Worm (Caenorhabditis elegans) whole organism, midembryonic: ENCODE results near the gene mca-1.

ENCODE experiments used
- T22C8.4 ChIP-seq: fragments of 200-800 bp; sonication (Bioruptor generic); IDR thresholded peaks from 2 replicates; pipeline ENCODE4 v1.3.6; 2022; ENCODE audit warnings: missing genetic modification characterization, missing compliant biosample characterization
- cog-1 ChIP-seq: sonication (generic microtip); optimal IDR thresholded peaks from 2 replicates; lab custom pipeline; 2016; ENCODE audit warnings: missing genetic modification characterization, missing compliant biosample characterization
- flt-1 ChIP-seq: fragments of 200-800 bp; sonication (Bioruptor generic); IDR thresholded peaks from 2 replicates; pipeline ENCODE4 v1.3.6; 2022; ENCODE audit warnings: missing genetic modification characterization, missing compliant biosample characterization
- klf-2 ChIP-seq: fragments of 200-800 bp; sonication (Bioruptor generic); conservative IDR thresholded peaks from 2 replicates; pipeline ENCODE4 v1.3.6; 2022; ENCODE audit warnings: missing genetic modification reagents, missing genetic modification characterization, missing compliant biosample characterization
- med-1 ChIP-seq: sonication (generic microtip); optimal IDR thresholded peaks from 2 replicates; lab custom pipeline; 2017; ENCODE audit warnings: missing genetic modification characterization, mild to moderate bottlenecking, missing compliant biosample characterization, antibody characterized with exemption, missing genetic modification reagents; ENCODE audit not compliant: insufficient read depth
- ref-1 ChIP-seq: fragments of 200-800 bp; sonication (Bioruptor generic); conservative IDR thresholded peaks from 2 replicates; pipeline ENCODE4 v1.3.6; 2022; ENCODE audit warnings: missing genetic modification reagents, missing genetic modification characterization, missing compliant biosample characterization
- tab-1 ChIP-seq: fragments of 200-800 bp; sonication (Bioruptor generic); IDR thresholded peaks from 2 replicates; pipeline ENCODE4 v1.3.6; 2022; ENCODE audit warnings: missing genetic modification characterization, missing compliant biosample characterization
- ztf-23 ChIP-seq: fragments of 200-800 bp; sonication (Bioruptor generic); IDR thresholded peaks from 2 replicates; pipeline ENCODE4 v1.3.6; 2022; ENCODE audit warnings: missing genetic modification reagents, missing genetic modification characterization, missing compliant biosample characterization
- ztf-29 ChIP-seq: fragments of 200-800 bp; sonication (Bioruptor generic); IDR thresholded peaks from 2 replicates; pipeline ENCODE4 v1.3.6; 2022; ENCODE audit warnings: missing genetic modification reagents, missing genetic modification characterization, missing compliant biosample characterization

Gene mca-1

DNA sequence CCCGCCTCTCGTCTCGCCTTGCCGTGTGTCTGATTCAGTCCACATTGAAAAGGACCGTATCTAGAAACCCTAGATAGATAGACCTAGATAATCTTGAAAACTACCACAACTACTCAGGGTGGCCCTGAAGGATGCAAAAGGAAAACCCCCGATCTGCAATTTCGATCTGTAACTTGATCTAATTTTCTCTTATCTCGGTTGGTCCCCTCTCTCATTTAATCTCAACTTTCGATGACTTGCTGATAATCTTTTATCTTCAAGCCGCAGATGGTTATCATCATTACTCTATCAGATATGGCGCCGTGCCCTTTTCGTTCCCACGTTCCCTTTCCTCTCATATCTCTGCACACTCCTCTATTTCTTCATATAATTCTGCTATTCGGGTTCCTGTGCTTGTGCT lies 19.2 kb downstream of the mca-1 start:
- TF ChIP-seq klf-2 (GFP tag; lab: Robert Waterston, UW) (no peak), flt-1 (GFP tag; lab: Robert Waterston, UW) (no peak), cog-1 (no peak), ref-1 (GFP tag; lab: Robert Waterston, UW) (no peak), ztf-23 (GFP tag; lab: Robert Waterston, UW) (no peak), T22C8.4 (GFP tag; lab: Robert Waterston, UW) (no peak), ztf-29 (GFP tag; lab: Robert Waterston, UW) (no peak), tab-1 (GFP tag; lab: Robert Waterston, UW) (no peak), med-1 (GFP tag; lab: Kevin White, UChicago) (no peak)

DNA sequence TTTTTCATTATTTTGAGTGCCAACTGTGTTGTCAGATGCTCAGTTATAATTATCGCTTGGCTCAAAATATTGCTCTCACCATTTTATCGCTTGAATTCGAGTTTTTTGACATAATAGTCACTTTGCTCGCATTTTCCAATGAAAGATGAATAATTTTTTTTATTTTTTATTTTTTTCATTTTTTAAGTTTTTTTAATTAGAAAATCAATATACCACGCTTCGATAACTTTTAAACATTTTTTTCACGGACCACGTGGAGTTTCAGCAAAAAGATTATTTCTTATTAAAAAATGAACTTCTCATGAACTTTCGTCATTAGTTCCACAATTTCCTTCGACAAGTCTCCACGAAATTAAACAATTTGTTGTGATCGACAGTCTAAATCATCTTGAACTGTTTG lies 20.1 kb downstream of the mca-1 start, which contains the start of gene elt-1:
Gene elt-1, plus strand, starts transcription at position 301 of the 400 bp plus-strand sequence.
- TF ChIP-seq med-1 (GFP tag; lab: Kevin White, UChicago), result no peak
- TF ChIP-seq cog-1, result no peak
- no peak for TF ChIP-seq flt-1 (GFP tag; lab: Robert Waterston, UW)
- TF ChIP-seq T22C8.4 (GFP tag; lab: Robert Waterston, UW), result no peak
- TF ChIP-seq ztf-23 (GFP tag; lab: Robert Waterston, UW), result no peak
- TF ChIP-seq ref-1 (GFP tag; lab: Robert Waterston, UW), result no peak
- TF ChIP-seq tab-1 (GFP tag; lab: Robert Waterston, UW), result no peak
- TF ChIP-seq ztf-29 (GFP tag; lab: Robert Waterston, UW), result no peak
- no peak for TF ChIP-seq klf-2 (GFP tag; lab: Robert Waterston, UW)

DNA sequence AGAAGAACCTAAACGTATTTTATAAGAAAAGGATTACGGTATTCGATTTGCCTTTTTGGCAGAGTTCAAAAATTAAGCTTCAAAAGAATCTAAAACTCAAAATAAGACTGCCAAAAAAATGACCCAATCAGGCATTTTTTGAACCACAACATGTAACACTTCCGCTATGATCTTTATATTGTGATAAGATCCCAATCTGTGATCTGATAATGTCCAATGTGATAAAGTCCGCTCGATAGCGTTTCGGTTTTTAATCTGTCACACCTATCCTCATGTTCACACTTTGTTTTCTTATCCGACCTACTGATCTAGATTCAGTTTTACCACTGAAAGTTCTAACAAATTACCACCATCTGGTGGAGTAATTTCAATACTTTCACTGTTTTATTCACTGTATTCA lies 20.7 kb downstream of the mca-1 start:
- TF ChIP-seq klf-2 (GFP tag; lab: Robert Waterston, UW), result no peak
- no peak for TF ChIP-seq tab-1 (GFP tag; lab: Robert Waterston, UW)
- no peak for TF ChIP-seq flt-1 (GFP tag; lab: Robert Waterston, UW)
- no peak for TF ChIP-seq cog-1
- no peak for TF ChIP-seq ztf-29 (GFP tag; lab: Robert Waterston, UW)
- no peak for TF ChIP-seq ref-1 (GFP tag; lab: Robert Waterston, UW)
- TF ChIP-seq T22C8.4 (GFP tag; lab: Robert Waterston, UW), result no peak
- TF ChIP-seq med-1 (GFP tag; lab: Kevin White, UChicago), result no peak
- TF ChIP-seq ztf-23 (GFP tag; lab: Robert Waterston, UW), result no peak

DNA sequence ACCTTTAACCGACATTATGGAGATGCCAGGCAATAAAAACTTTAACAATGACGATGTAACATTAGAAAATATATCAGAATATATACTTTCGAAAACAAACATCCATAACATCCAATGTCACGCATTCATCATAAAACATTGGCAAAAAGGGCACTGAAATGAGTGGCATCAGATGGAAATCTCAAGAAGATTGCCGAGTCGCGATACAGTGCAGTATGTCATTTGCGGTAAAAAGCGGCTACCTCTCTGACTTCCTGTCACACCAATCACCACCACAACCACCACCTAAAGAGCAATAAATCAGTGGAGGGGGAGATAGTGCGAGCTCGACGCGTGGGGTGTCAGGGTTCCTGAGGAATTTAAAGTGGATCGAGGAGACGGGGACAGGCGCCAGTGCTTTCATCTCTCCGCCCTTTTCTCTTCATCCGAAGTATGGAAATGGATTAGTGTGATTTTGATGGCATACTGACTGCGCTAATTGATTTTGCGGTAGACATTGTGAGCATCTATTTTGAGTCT lies 21.6 kb downstream of the mca-1 start:
- no peak for TF ChIP-seq cog-1
- no peak for TF ChIP-seq T22C8.4 (GFP tag; lab: Robert Waterston, UW)
- TF ChIP-seq ref-1 (GFP tag; lab: Robert Waterston, UW), result no peak
- no peak for TF ChIP-seq ztf-23 (GFP tag; lab: Robert Waterston, UW)
- no peak for TF ChIP-seq ztf-29 (GFP tag; lab: Robert Waterston, UW)
- TF ChIP-seq flt-1 (GFP tag; lab: Robert Waterston, UW), result no peak
- TF ChIP-seq med-1 (GFP tag; lab: Kevin White, UChicago), result no peak
- TF ChIP-seq klf-2 (GFP tag; lab: Robert Waterston, UW), result no peak
- no peak for TF ChIP-seq tab-1 (GFP tag; lab: Robert Waterston, UW)

DNA sequence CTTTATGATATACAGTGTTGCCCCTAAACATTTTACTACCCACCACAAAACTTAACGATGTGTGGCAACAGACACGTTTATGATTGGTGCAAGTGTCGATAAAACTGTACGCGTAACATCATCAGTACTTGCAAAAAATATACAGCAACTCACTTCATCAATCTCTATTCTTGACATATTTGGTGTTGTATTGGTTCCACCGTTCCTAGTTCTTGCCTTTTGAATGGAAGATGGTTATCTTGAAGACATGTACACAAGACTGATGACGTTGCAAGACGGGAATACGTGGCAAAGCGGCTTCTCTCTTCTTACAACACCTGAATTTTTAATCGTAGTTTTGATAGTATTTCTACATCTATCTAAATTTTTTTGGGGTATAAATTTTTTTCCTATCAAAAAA lies 23.8 kb downstream of the mca-1 start:
- TF ChIP-seq ztf-29 (GFP tag; lab: Robert Waterston, UW), result no peak
- no peak for TF ChIP-seq ref-1 (GFP tag; lab: Robert Waterston, UW)
- TF ChIP-seq flt-1 (GFP tag; lab: Robert Waterston, UW), result no peak
- no peak for TF ChIP-seq cog-1
- no peak for TF ChIP-seq klf-2 (GFP tag; lab: Robert Waterston, UW)
- TF ChIP-seq T22C8.4 (GFP tag; lab: Robert Waterston, UW), result no peak
- TF ChIP-seq tab-1 (GFP tag; lab: Robert Waterston, UW), result no peak
- no peak for TF ChIP-seq med-1 (GFP tag; lab: Kevin White, UChicago)
- TF ChIP-seq ztf-23 (GFP tag; lab: Robert Waterston, UW), result no peak

DNA sequence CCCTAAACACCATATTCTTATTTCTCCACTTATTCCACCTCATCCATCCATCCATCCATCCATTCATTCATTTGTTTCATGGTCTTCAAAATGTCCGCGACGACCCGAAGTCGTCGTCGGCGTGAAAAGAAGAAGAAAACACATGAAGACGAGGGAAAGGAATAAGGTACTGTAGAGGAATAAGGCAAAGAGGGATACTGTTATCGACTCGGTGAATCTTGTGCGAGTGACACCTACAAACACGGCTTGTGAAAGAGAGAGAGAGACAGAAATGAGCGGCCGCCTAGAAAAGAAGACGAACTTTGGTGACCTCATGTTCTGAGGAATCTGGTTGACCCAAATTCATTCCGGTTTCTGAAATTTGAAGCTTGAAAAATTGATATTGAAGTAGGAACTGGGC lies 25.7 kb downstream of the mca-1 start:
- no peak for TF ChIP-seq med-1 (GFP tag; lab: Kevin White, UChicago)
- no peak for TF ChIP-seq tab-1 (GFP tag; lab: Robert Waterston, UW)
- TF ChIP-seq flt-1 (GFP tag; lab: Robert Waterston, UW), result no peak
- TF ChIP-seq ztf-29 (GFP tag; lab: Robert Waterston, UW), result no peak
- no peak for TF ChIP-seq cog-1
- no peak for TF ChIP-seq ztf-23 (GFP tag; lab: Robert Waterston, UW)
- TF ChIP-seq T22C8.4 (GFP tag; lab: Robert Waterston, UW), result no peak
- TF ChIP-seq klf-2 (GFP tag; lab: Robert Waterston, UW), result no peak
- no peak for TF ChIP-seq ref-1 (GFP tag; lab: Robert Waterston, UW)

DNA sequence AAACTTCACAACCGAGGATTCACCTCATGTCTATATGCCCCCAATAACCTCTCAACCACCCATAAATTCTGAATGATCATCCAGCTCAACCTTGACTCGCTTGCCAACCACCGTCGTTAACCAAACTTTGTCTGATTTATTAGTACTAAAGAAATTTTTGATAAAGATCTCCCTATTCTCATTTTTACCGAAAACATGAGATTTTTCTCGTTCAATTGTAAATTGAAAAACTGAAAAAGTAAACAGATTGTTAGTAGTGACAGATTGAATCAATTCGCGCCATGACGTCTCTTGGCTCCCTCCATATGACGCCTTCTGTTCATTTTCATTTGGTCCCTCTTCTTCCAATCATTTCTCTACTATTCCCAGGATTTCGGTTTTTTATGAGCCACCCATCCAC lies 26.8 kb downstream of the mca-1 start:
- TF ChIP-seq med-1 (GFP tag; lab: Kevin White, UChicago), result no peak
- TF ChIP-seq ztf-29 (GFP tag; lab: Robert Waterston, UW), result no peak
- TF ChIP-seq T22C8.4 (GFP tag; lab: Robert Waterston, UW), result no peak
- no peak for TF ChIP-seq cog-1
- no peak for TF ChIP-seq klf-2 (GFP tag; lab: Robert Waterston, UW)
- TF ChIP-seq ref-1 (GFP tag; lab: Robert Waterston, UW), result no peak
- TF ChIP-seq flt-1 (GFP tag; lab: Robert Waterston, UW), result no peak
- TF ChIP-seq tab-1 (GFP tag; lab: Robert Waterston, UW), result no peak
- TF ChIP-seq ztf-23 (GFP tag; lab: Robert Waterston, UW), result no peak

DNA sequence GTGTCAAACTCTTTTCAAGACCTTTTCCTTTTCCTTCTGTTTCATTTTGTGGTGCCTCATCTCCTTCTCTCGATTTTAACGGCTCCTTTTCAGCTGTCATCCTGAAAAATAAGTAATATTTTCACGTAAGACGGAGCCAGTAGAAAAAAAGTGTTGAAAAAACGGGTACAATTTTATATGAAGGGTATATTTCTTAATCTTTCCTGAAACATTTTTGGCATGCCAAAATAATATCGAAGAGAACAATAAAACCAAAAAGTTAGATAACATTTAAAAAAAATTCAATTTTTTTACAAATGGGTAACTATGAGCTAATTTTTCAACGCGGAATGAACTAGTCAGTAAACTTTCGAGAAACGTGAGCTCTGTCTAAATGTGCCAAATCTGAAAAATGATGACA lies 33.2 kb downstream of the mca-1 start, which contains the start of gene aat-1:
Gene aat-1, minus strand, starts transcription at position 101 of the 400 bp plus-strand sequence.
- TF ChIP-seq tab-1 (GFP tag; lab: Robert Waterston, UW) (no peak), cog-1 (no peak), klf-2 (GFP tag; lab: Robert Waterston, UW) (no peak), ztf-29 (GFP tag; lab: Robert Waterston, UW) (no peak), ztf-23 (GFP tag; lab: Robert Waterston, UW) (no peak), flt-1 (GFP tag; lab: Robert Waterston, UW) (no peak), ref-1 (GFP tag; lab: Robert Waterston, UW) (no peak)
